Fruit fly (Drosophila melanogaster) whole organism, pupa: ENCODE results near the gene Evi5.

Experiments
- CG17806 ChIP-seq: fragments of 200-800 bp; sonication (Bioruptor generic); optimal IDR thresholded peaks from 2 replicates; lab custom pipeline; 2018; ENCODE audit warnings: missing biosample characterization, mild to moderate bottlenecking, missing genetic modification characterization, moderate library complexity
- CG8159 ChIP-seq: fragments of 200-800 bp; sonication (Bioruptor generic); optimal IDR thresholded peaks from 3 replicates; lab custom pipeline; 2018; ENCODE audit warnings: missing biosample characterization, mild to moderate bottlenecking, missing genetic modification characterization, moderate library complexity
- Ets98B ChIP-seq: fragments of 200-800 bp; sonication (Bioruptor generic); IDR thresholded peaks from 2 replicates; pipeline ENCODE4 v1.3.6; 2022; ENCODE audit warnings: missing biosample characterization, missing genetic modification characterization
- Pif1B ChIP-seq: fragments of 200-800 bp; sonication (Bioruptor generic); optimal IDR thresholded peaks from 3 replicates; lab custom pipeline; 2016; ENCODE audit warnings: missing biosample characterization, missing genetic modification characterization

- TF ChIP-seq CG17806 (tag; lab: Kevin White, UChicago) (no peak), CG8159 (tag; lab: Kevin White, UChicago) (no peak), Ets98B (GFP tag; lab: Robert Waterston, UW) (no peak), Pif1B (no peak)
These were observed 13.2 kb downstream of the Evi5 start for dm6 chrX:11440944-11441343.
